Worm (Caenorhabditis elegans): Measurements from ENCODE around the gene vwa-8.

DNA sequence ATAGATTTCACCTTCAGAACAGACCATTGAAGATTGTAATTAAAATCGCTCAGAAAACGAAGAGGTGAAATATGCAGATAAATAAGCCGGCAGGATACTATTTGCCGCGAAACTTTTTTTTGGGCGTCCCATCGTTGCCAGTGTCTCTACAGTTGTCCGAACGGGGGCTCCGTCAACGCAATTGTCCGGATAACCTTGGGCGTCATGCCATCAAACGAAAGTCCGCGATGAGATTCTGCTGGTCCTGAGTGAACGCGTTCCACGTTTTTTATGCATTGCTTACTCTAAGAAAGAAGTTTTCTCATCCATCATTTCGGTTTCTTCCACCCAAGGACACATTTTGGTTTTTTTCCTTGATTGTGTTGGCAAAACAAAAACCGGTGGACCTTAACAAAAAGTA lies 9.6 kb downstream of the vwa-8 start:
- TF ChIP-seq hif-1 (tag; optimal IDR thresholded peaks at IDR 0.05) (no peak), pha-4 (GFP tag; IDR thresholded peaks at IDR 0.05) (no peak), pha-4 (tag; optimal IDR thresholded peaks at IDR 0.05) (no peak), nhr-28 (tag; optimal IDR thresholded peaks at IDR 0.05) (no peak), ceh-82 (tag; optimal IDR thresholded peaks at IDR 0.05) (no peak), lir-3 (tag; optimal IDR thresholded peaks at IDR 0.05) (no peak), pqm-1 (tag; optimal IDR thresholded peaks at IDR 0.05) (no peak), ceh-28 (tag; optimal IDR thresholded peaks at IDR 0.05) (no peak), nhr-48 (tag; optimal IDR thresholded peaks at IDR 0.05) (no peak)

Measured in whole organism, L4 larva.